Fruit fly (Drosophila melanogaster): ENCODE results near the gene Andorra.

Andorra gene

dm6 chrX:18136059-18136458 is 43.2 kb downstream of the Andorra start:
- TF ChIP-seq CG31627 (GFP tag; optimal IDR thresholded peaks at IDR 0.05) (peak; percentile 62), CG1621 (tag; optimal IDR thresholded peaks at IDR 0.05) (no peak), CG6854 (GFP tag; optimal IDR thresholded peaks at IDR 0.05) (no peak), achi (GFP tag; optimal IDR thresholded peaks at IDR 0.05) (peak; percentile 48), CG10631 (GFP tag; optimal IDR thresholded peaks at IDR 0.05) (no peak), dac (GFP tag; optimal IDR thresholded peaks at IDR 0.05) (no peak), CG11294 (GFP tag; IDR thresholded peaks at IDR 0.05) (no peak; the same call in 1 of the 2 replicates), OdsH (GFP tag; optimal IDR thresholded peaks at IDR 0.05) (peak; percentile 43), CG32006 (GFP tag; optimal IDR thresholded peaks at IDR 0.05) (peak; percentile 67), lz (GFP tag; optimal IDR thresholded peaks at IDR 0.05) (peak; percentile 37), Hr38 (GFP tag; optimal IDR thresholded peaks at IDR 0.05) (no peak), Lpt (GFP tag; optimal IDR thresholded peaks at IDR 0.05) (no peak), Ets96B (tag; optimal IDR thresholded peaks at IDR 0.05) (no peak), CG34406 (GFP tag; optimal IDR thresholded peaks at IDR 0.05) (peak; percentile 16), Smox (GFP tag; optimal IDR thresholded peaks at IDR 0.05) (peak; percentile 15), CG8119 (GFP tag; IDR thresholded peaks at IDR 0.05) (peak; percentile 51; the same call in 2 of the 3 replicates), Met (GFP tag; optimal IDR thresholded peaks at IDR 0.05) (peak; percentile 14), CG11902 (GFP tag; optimal IDR thresholded peaks at IDR 0.05) (peak; percentile 25), cyc (GFP tag; optimal IDR thresholded peaks at IDR 0.05) (peak; percentile 46), topi (GFP tag; optimal IDR thresholded peaks at IDR 0.05) (peak; percentile 17), Hr4 (GFP tag; optimal IDR thresholded peaks at IDR 0.05) (peak; percentile 53), CG8319 (GFP tag; optimal IDR thresholded peaks at IDR 0.05) (peak; percentile 5), eg (GFP tag; IDR thresholded peaks at IDR 0.05) (peak; percentile 63; the same call in 2 of the 3 replicates), Gug (GFP tag; IDR thresholded peaks at IDR 0.05) (peak; percentile 32; the same call in 1 of the 2 replicates), pdm3 (GFP tag; optimal IDR thresholded peaks at IDR 0.05) (peak; percentile 42), acj6 (GFP tag; optimal IDR thresholded peaks at IDR 0.05) (peak; percentile 25), salr (GFP tag; optimal IDR thresholded peaks at IDR 0.05) (peak in 1 of 2 experiments; percentile 0), CG15336 (GFP tag; IDR thresholded peaks at IDR 0.05) (peak; percentile 65), Eip78C (GFP tag) (peak; percentile 13), CG16779 (tag; optimal IDR thresholded peaks at IDR 0.05) (no peak), esn (GFP tag; optimal IDR thresholded peaks at IDR 0.05) (peak; percentile 18), Sox15 (GFP tag; optimal IDR thresholded peaks at IDR 0.05) (peak; percentile 25), dsx (GFP tag; optimal IDR thresholded peaks at IDR 0.05; ENCODE audit: poor library complexity, severe bottlenecking) (no peak), CG6792 (GFP tag; optimal IDR thresholded peaks at IDR 0.05) (peak; percentile 26), fd59A (GFP tag; optimal IDR thresholded peaks at IDR 0.05) (no peak), Sox102F (GFP tag; optimal IDR thresholded peaks at IDR 0.05) (peak; percentile 17), svp (GFP tag) (peak; percentile 40), Hr39 (GFP tag; optimal IDR thresholded peaks at IDR 0.05) (peak; percentile 61)

dm6 chrX:18130168-18130567 is 49.1 kb downstream of the Andorra start, which contains the start of gene CG43133:
Gene CG43133 (minus strand): TSS chrX:18130178.
- peak; percentile 54 for TF ChIP-seq Eip78C (GFP tag)
- TF ChIP-seq CG10631 (GFP tag; optimal IDR thresholded peaks at IDR 0.05) = no peak
- TF ChIP-seq svp (GFP tag) = peak; percentile 88

dm6 chrX:18129297-18129696 is 50.0 kb downstream of the Andorra start:
- no peak for TF ChIP-seq Eip78C (GFP tag)
- no peak for TF ChIP-seq CG10631 (GFP tag; optimal IDR thresholded peaks at IDR 0.05)
- no peak for TF ChIP-seq pdm3 (GFP tag; optimal IDR thresholded peaks at IDR 0.05)
- TF ChIP-seq CG11902 (GFP tag; optimal IDR thresholded peaks at IDR 0.05) = no peak
- TF ChIP-seq OdsH (GFP tag; optimal IDR thresholded peaks at IDR 0.05) = no peak
- no peak for TF ChIP-seq CG15336 (GFP tag; IDR thresholded peaks at IDR 0.05)
- TF ChIP-seq net (GFP tag; optimal IDR thresholded peaks at IDR 0.05) = no peak
- TF ChIP-seq dac (GFP tag; optimal IDR thresholded peaks at IDR 0.05) = no peak
- TF ChIP-seq CG7368 (GFP tag; optimal IDR thresholded peaks at IDR 0.05) = no peak
- no peak for TF ChIP-seq fkh (GFP tag; optimal IDR thresholded peaks at IDR 0.05)
- no peak for TF ChIP-seq eg (GFP tag; IDR thresholded peaks at IDR 0.05)
- no peak for TF ChIP-seq fd59A (GFP tag; optimal IDR thresholded peaks at IDR 0.05)
- TF ChIP-seq CG6792 (GFP tag; optimal IDR thresholded peaks at IDR 0.05) = no peak
- TF ChIP-seq CG10669 (GFP tag; optimal IDR thresholded peaks at IDR 0.05) = no peak
- TF ChIP-seq CG8319 (GFP tag; optimal IDR thresholded peaks at IDR 0.05) = no peak
